Fruit fly (Drosophila melanogaster): ENCODE data around the gene CG3108.

CG3108 gene

dm6 chrX:5752838-5753237 lies 28.6 kb downstream of the CG3108 start:
- TF ChIP-seq pan (optimal IDR thresholded peaks at IDR 0.05) (no peak), EcR (GFP tag; optimal IDR thresholded peaks at IDR 0.05) (no peak), CG8478 (optimal IDR thresholded peaks at IDR 0.05) (no peak), Dll (optimal IDR thresholded peaks at IDR 0.05) (no peak), psq (optimal IDR thresholded peaks at IDR 0.05) (no peak), usp (GFP tag; optimal IDR thresholded peaks at IDR 0.05) (no peak)

- TF ChIP-seq psq (optimal IDR thresholded peaks at IDR 0.05) = no peak
Measured at dm6 chrX:5751949-5752348, 29.5 kb downstream of the CG3108 start, which contains the start of gene CG15772. CG15772 (plus strand) TSS chrX:5752249.

- TF ChIP-seq Dll (optimal IDR thresholded peaks at IDR 0.05) (peak; percentile 58), EcR (GFP tag; optimal IDR thresholded peaks at IDR 0.05) (no peak), CG8478 (optimal IDR thresholded peaks at IDR 0.05) (peak; percentile 65)
Measured at dm6 chrX:5746864-5747861, 34.3 kb downstream of the CG3108 start, which contains the start of the genes IntS6 and Rtel1. IntS6 (minus strand) TSS chrX:5747254. Rtel1 (plus strand) TSS chrX:5747747.

dm6 chrX:5745840-5746815 lies 35.3 kb downstream of the CG3108 start:
- TF ChIP-seq EcR (GFP tag; optimal IDR thresholded peaks at IDR 0.05) (no peak), pan (optimal IDR thresholded peaks at IDR 0.05) (no peak), CG8478 (optimal IDR thresholded peaks at IDR 0.05) (no peak), Dll (optimal IDR thresholded peaks at IDR 0.05) (no peak), psq (optimal IDR thresholded peaks at IDR 0.05) (no peak), usp (GFP tag; optimal IDR thresholded peaks at IDR 0.05) (no peak)

dm6 chrX:5744992-5745732 lies 36.3 kb downstream of the CG3108 start:
- TF ChIP-seq psq (optimal IDR thresholded peaks at IDR 0.05) (no peak), EcR (GFP tag; optimal IDR thresholded peaks at IDR 0.05) (no peak), CG8478 (optimal IDR thresholded peaks at IDR 0.05) (no peak), Dll (optimal IDR thresholded peaks at IDR 0.05) (no peak), pan (optimal IDR thresholded peaks at IDR 0.05) (no peak), usp (GFP tag; optimal IDR thresholded peaks at IDR 0.05) (no peak)

dm6 chrX:5744277-5744846 lies 37.1 kb downstream of the CG3108 start:
- no peak for TF ChIP-seq pan (optimal IDR thresholded peaks at IDR 0.05)
- no peak for TF ChIP-seq Dll (optimal IDR thresholded peaks at IDR 0.05)
- no peak for TF ChIP-seq CG8478 (optimal IDR thresholded peaks at IDR 0.05)

- no peak for TF ChIP-seq Dll (optimal IDR thresholded peaks at IDR 0.05)
- TF ChIP-seq EcR (GFP tag; optimal IDR thresholded peaks at IDR 0.05) = no peak
- no peak for TF ChIP-seq psq (optimal IDR thresholded peaks at IDR 0.05)
- TF ChIP-seq CG8478 (optimal IDR thresholded peaks at IDR 0.05) = no peak
- TF ChIP-seq pan (optimal IDR thresholded peaks at IDR 0.05) = no peak
Measured at dm6 chrX:5741625-5742024, 39.8 kb downstream of the CG3108 start.

- TF ChIP-seq Dll (optimal IDR thresholded peaks at IDR 0.05) (no peak), EcR (GFP tag; optimal IDR thresholded peaks at IDR 0.05) (no peak), pan (optimal IDR thresholded peaks at IDR 0.05) (no peak), CG8478 (optimal IDR thresholded peaks at IDR 0.05) (no peak), usp (GFP tag; optimal IDR thresholded peaks at IDR 0.05) (no peak), psq (optimal IDR thresholded peaks at IDR 0.05) (no peak)
Measured at dm6 chrX:5737676-5738220, 43.7 kb downstream of the CG3108 start, which contains the start of gene Snx27. Snx27 (minus strand) TSS chrX:5738031.

dm6 chrX:5737157-5737556 lies 44.3 kb downstream of the CG3108 start:
- no peak for TF ChIP-seq pan (optimal IDR thresholded peaks at IDR 0.05)
- TF ChIP-seq usp (GFP tag; optimal IDR thresholded peaks at IDR 0.05) = no peak
- TF ChIP-seq psq (optimal IDR thresholded peaks at IDR 0.05) = no peak
- no peak for TF ChIP-seq Dll (optimal IDR thresholded peaks at IDR 0.05)
- no peak for TF ChIP-seq CG8478 (optimal IDR thresholded peaks at IDR 0.05)
- TF ChIP-seq EcR (GFP tag; optimal IDR thresholded peaks at IDR 0.05) = no peak

- TF ChIP-seq psq (optimal IDR thresholded peaks at IDR 0.05) = no peak
- TF ChIP-seq usp (GFP tag; optimal IDR thresholded peaks at IDR 0.05) = no peak
- TF ChIP-seq pan (optimal IDR thresholded peaks at IDR 0.05) = no peak
- no peak for TF ChIP-seq CG8478 (optimal IDR thresholded peaks at IDR 0.05)
- TF ChIP-seq EcR (GFP tag; optimal IDR thresholded peaks at IDR 0.05) = no peak
- TF ChIP-seq Dll (optimal IDR thresholded peaks at IDR 0.05) = no peak
Measured at dm6 chrX:5735268-5735941, 46.0 kb downstream of the CG3108 start.

Data from whole organism.